Worm (Caenorhabditis elegans): ENCODE measurements around the gene par-1.

The par-1 gene

ce11 chrV:14082453-14082852 is 62.7 kb downstream of the par-1 start, which contains the start of gene D1086.10:
TSS of gene D1086.10 (plus strand) at chrV:14082753.
- TF ChIP-seq dve-1 (tag; optimal IDR thresholded peaks at IDR 0.05; ENCODE audit: insufficient read depth) (peak; percentile 38), snpc-1.2 (GFP tag; IDR thresholded peaks at IDR 0.05) (no peak), nhr-76 (tag; optimal IDR thresholded peaks at IDR 0.05) (no peak)

DNA sequence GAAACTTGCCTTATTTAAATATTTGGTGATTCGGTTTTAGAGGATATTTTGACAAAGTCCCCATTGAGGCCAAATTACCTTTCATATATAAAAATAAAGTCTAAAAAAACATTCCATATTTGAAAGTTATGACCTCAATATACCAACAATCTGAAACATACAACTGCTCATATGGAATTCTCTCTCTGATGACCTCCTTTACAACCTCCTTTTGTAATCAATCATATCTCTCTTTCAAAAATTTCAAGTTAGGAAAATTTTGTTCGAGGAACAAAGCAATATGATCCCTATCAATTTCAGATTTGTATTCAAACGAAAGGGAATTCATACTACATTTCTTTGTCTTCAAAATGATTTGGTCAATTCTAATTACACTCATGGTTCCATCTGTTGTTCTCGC is 65.7 kb downstream of the par-1 start, which contains the start of gene D1086.6:
TSS of gene D1086.6 (plus strand) at position 301 of the 400 bp plus-strand sequence.
- TF ChIP-seq dmd-9 (GFP tag; IDR thresholded peaks at IDR 0.05) (no peak), D1046.2 (GFP tag; IDR thresholded peaks at IDR 0.05) (no peak), daf-8 (GFP tag; IDR thresholded peaks at IDR 0.05) (no peak), php-3 (GFP tag; IDR thresholded peaks at IDR 0.05) (no peak), ama-1 (optimal IDR thresholded peaks at IDR 0.05) (no peak), F49E8.2 (tag; optimal IDR thresholded peaks at IDR 0.05; ENCODE audit: borderline replicate concordance) (no peak), fkh-10 (GFP tag; optimal IDR thresholded peaks at IDR 0.05) (no peak)

- no peak for TF ChIP-seq ceh-28 (tag; optimal IDR thresholded peaks at IDR 0.05)
- TF ChIP-seq spr-3 (GFP tag; optimal IDR thresholded peaks at IDR 0.05), result no peak
- TF ChIP-seq unc-130 (GFP tag; optimal IDR thresholded peaks at IDR 0.05), result no peak
- no peak for TF ChIP-seq egl-43 (GFP tag; IDR thresholded peaks at IDR 0.05)
- no peak for TF ChIP-seq fkh-10 (GFP tag; optimal IDR thresholded peaks at IDR 0.05)
- no peak for TF ChIP-seq nhr-10 (tag; optimal IDR thresholded peaks at IDR 0.05)
- TF ChIP-seq mdl-1 (tag; optimal IDR thresholded peaks at IDR 0.05), result no peak
- TF ChIP-seq nhr-111 (GFP tag; optimal IDR thresholded peaks at IDR 0.05), result no peak
- TF ChIP-seq nhr-11 (tag; optimal IDR thresholded peaks at IDR 0.05), result no peak
- TF ChIP-seq mes-2 (tag; optimal IDR thresholded peaks at IDR 0.05; ENCODE audit: poor library complexity, severe bottlenecking), result no peak
- TF ChIP-seq F26F4.8 (GFP tag; conservative IDR thresholded peaks at IDR 0.05), result no peak
Measured at ce11 chrV:14074160-14074559, 71.0 kb downstream of the par-1 start, which contains the start of gene D1086.11. TSS of gene D1086.11 (plus strand) at chrV:14074460.

DNA sequence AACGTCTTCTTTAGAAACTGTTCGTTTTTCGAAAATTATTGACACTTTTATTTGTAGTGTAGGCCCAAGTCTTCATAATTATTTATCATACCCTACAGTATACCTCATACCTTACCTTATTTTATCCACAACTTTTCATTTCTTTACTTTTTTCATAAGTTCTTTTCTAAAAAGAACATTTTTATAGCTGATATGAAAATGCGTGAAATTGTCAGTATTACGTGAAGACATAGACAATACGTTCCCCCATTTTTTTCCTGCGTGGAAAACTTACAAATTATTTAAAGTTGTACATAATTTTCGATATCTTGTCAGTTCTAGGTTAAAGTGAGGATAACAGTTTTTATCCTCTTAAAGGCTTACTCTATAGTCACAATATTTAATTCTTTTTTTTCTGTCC is 75.3 kb downstream of the par-1 start:
- TF ChIP-seq Y5F2A.4 (GFP tag; optimal IDR thresholded peaks at IDR 0.05), result no peak
- TF ChIP-seq unc-62 (GFP tag; optimal IDR thresholded peaks at IDR 0.05 in 1 of 2), result peak in 1 of 2 experiments; percentile 90
- no peak for TF ChIP-seq unc-62 (tag; optimal IDR thresholded peaks at IDR 0.05)

DNA sequence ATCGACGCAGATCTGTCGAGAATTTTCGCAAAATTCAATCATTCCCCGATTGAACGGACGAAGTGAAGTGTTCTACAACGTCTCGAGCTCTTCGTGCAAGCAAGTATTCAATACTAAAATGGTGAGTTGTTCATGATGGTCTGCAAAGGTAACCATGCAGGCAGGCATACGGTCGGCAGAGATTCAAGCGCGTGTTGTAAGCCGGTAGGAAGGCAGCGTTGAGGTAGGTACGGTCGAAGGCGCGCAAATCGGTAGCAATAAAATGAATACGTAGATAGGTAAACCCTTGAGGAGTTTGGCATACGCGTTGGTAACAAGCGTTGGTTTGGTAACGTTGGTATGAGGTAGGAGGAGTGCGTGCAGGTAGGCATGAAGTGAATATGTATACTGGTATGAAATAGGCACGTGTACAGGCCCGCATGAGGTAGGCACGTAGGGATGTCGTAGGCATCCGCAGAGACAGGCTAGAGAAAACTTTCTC is 77.3 kb downstream of the par-1 start, which contains the start of gene D1086.17:
TSS of gene D1086.17 (plus strand) at position 51 of the 481 bp plus-strand sequence.
- TF ChIP-seq aha-1 (tag) (peak; percentile 92), madf-9 (GFP tag; conservative IDR thresholded peaks at IDR 0.05) (no peak)

DNA sequence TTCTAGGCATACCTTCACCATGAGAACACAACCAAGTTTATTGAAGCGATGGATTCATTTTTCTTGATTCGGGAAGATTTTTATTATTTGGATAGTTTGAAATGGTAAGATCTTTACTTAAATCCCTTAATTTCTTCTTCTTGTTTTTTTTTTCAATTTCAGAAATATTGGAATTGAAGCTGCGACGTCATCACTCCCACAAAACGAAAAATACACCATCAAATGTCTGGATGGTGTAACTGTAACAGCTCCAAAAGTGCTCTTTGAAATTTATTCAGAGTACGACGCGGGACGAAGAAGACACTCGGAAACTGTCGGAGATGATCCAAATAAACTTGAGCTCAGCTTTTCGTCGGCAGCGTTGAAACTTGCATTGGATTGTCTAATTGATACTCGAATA is 80.7 kb downstream of the par-1 start, which contains the start of gene D1086.21:
TSS of gene D1086.21 (plus strand) at position 301 of the 400 bp plus-strand sequence.
- TF ChIP-seq nhr-25 (tag; optimal IDR thresholded peaks at IDR 0.05; ENCODE audit: borderline replicate concordance, insufficient read depth), result no peak
- no peak for TF ChIP-seq lsy-2 (tag; optimal IDR thresholded peaks at IDR 0.05)
- TF ChIP-seq Y75B8A.6 (GFP tag; IDR thresholded peaks at IDR 0.05), result no peak
- TF ChIP-seq unc-39 (tag; optimal IDR thresholded peaks at IDR 0.05), result no peak
- TF ChIP-seq unc-62 (GFP tag; optimal IDR thresholded peaks at IDR 0.05 in 1 of 2), result no peak
- no peak for TF ChIP-seq unc-62 (tag; optimal IDR thresholded peaks at IDR 0.05)
- no peak for TF ChIP-seq T20F7.1 (GFP tag; optimal IDR thresholded peaks at IDR 0.05)
- TF ChIP-seq sdz-12 (GFP tag; optimal IDR thresholded peaks at IDR 0.05), result no peak
- TF ChIP-seq vab-7 (GFP tag; IDR thresholded peaks at IDR 0.05), result no peak
- TF ChIP-seq hmg-1.1 (GFP tag; IDR thresholded peaks at IDR 0.05), result no peak
- TF ChIP-seq lin-38 (GFP tag; IDR thresholded peaks at IDR 0.05), result no peak
- TF ChIP-seq arid-1 (GFP tag; conservative IDR thresholded peaks at IDR 0.05), result no peak
- TF ChIP-seq egl-43 (GFP tag; IDR thresholded peaks at IDR 0.05), result no peak
- TF ChIP-seq cey-2 (tag; optimal IDR thresholded peaks at IDR 0.05; ENCODE audit: borderline replicate concordance, insufficient read depth), result no peak

Data from whole organism, L4 larva.